Fruit fly (Drosophila melanogaster): ENCODE data around the gene CG46460.

dm6 chr3L:4262384-4262783, 35.3 kb upstream of the CG46460 start, which contains the start of the genes CG11586 and VhaM9.7-a:
- no peak for TF ChIP-seq Gug (GFP tag; IDR thresholded peaks at IDR 0.05)
- TF ChIP-seq CG16779 (tag; optimal IDR thresholded peaks at IDR 0.05): no peak
- TF ChIP-seq Ets96B (tag; optimal IDR thresholded peaks at IDR 0.05): no peak
- no peak for TF ChIP-seq CG8119 (GFP tag; IDR thresholded peaks at IDR 0.05)
- no peak for TF ChIP-seq CG11294 (GFP tag; IDR thresholded peaks at IDR 0.05)
- TF ChIP-seq CG6808 (GFP tag; optimal IDR thresholded peaks at IDR 0.05): no peak
- no peak for TF ChIP-seq CG3919 (GFP tag; optimal IDR thresholded peaks at IDR 0.05)
